Fruit fly (Drosophila melanogaster) whole organism, embryonic: Measurements from ENCODE around the gene Srg3.

Source experiments
- Abd-B ChIP-seq: fragments of 200-800 bp; sonication (Bioruptor generic); optimal IDR thresholded peaks from 2 replicates; lab custom pipeline; 2018; ENCODE audit warnings: missing biosample characterization, mild to moderate bottlenecking, missing genetic modification characterization, moderate library complexity
- B-H2 ChIP-seq: fragments of 200-800 bp; sonication (Bioruptor generic); optimal IDR thresholded peaks from 2 replicates; lab custom pipeline; 2018; ENCODE audit warnings: missing biosample characterization, mild to moderate bottlenecking, missing genetic modification characterization
- CG10209 ChIP-seq: fragments of 200-800 bp; sonication (Bioruptor generic); optimal IDR thresholded peaks from 3 replicates; lab custom pipeline; 2017; ENCODE audit warnings: missing biosample characterization, mild to moderate bottlenecking, missing genetic modification characterization, missing genetic modification reagents
- CG1602 ChIP-seq: fragments of 200-800 bp; sonication (Bioruptor generic); optimal IDR thresholded peaks from 3 replicates; lab custom pipeline; 2016; ENCODE audit warnings: missing biosample characterization, missing genetic modification characterization
- CG17186 ChIP-seq: fragments of 200-800 bp; sonication (Bioruptor generic); optimal IDR thresholded peaks from 3 replicates; lab custom pipeline; 2017; ENCODE audit warnings: missing biosample characterization, missing genetic modification reagents, missing genetic modification characterization
- CG17912 ChIP-seq: fragments of 200-800 bp; sonication (Bioruptor generic); optimal IDR thresholded peaks from 2 replicates; lab custom pipeline; 2018; ENCODE audit warnings: missing biosample characterization, mild to moderate bottlenecking, missing genetic modification characterization
- CG2678 ChIP-seq: fragments of 200-800 bp; sonication (Bioruptor generic); optimal IDR thresholded peaks from 3 replicates; lab custom pipeline; 2019; ENCODE audit warnings: missing biosample characterization, mild to moderate bottlenecking, missing genetic modification characterization, moderate library complexity
- CG31224 ChIP-seq: fragments of 200-800 bp; sonication (Bioruptor generic); IDR thresholded peaks from 2 replicates; pipeline ENCODE4 v1.3.6; 2022; ENCODE audit warnings: missing biosample characterization, missing genetic modification characterization
- CG3163 ChIP-seq: fragments of 200-800 bp; sonication (Bioruptor generic); optimal IDR thresholded peaks from 3 replicates; lab custom pipeline; 2016; ENCODE audit warnings: missing biosample characterization, missing genetic modification characterization
- CG34224 ChIP-seq: fragments of 200-800 bp; sonication (Bioruptor generic); IDR thresholded peaks from 3 replicates; pipeline ENCODE4 v1.3.6; 2022; ENCODE audit warnings: missing biosample characterization, missing genetic modification characterization; ENCODE audit not compliant: partially characterized antibody
- CG4617 ChIP-seq: fragments of 200-800 bp; sonication (Bioruptor generic); optimal IDR thresholded peaks from 3 replicates; lab custom pipeline; 2016; ENCODE audit warnings: missing biosample characterization, missing genetic modification characterization, borderline replicate concordance
- CG6272 ChIP-seq: fragments of 200-800 bp; sonication (Bioruptor generic); IDR thresholded peaks from 2 replicates; pipeline ENCODE4 v1.3.6; 2022; ENCODE audit warnings: missing biosample characterization, missing genetic modification characterization
- CG7357 ChIP-seq: fragments of 200-800 bp; sonication (Bioruptor generic); IDR thresholded peaks from 3 replicates; pipeline ENCODE4 v1.3.6; 2022; ENCODE audit warnings: missing biosample characterization, missing genetic modification characterization
- CG8765 ChIP-seq: fragments of 200-800 bp; sonication (Bioruptor generic); IDR thresholded peaks from 2 replicates; pipeline ENCODE4 v1.3.6; 2022; ENCODE audit warnings: missing biosample characterization, missing genetic modification characterization
- CG9876 ChIP-seq: fragments of 200-800 bp; sonication (Bioruptor generic); optimal IDR thresholded peaks from 2 replicates; lab custom pipeline; 2016; ENCODE audit warnings: missing biosample characterization, missing genetic modification characterization
- Chrac-16 ChIP-seq: fragments of 200-800 bp; sonication (Bioruptor generic); optimal IDR thresholded peaks from 3 replicates; lab custom pipeline; 2016; ENCODE audit warnings: missing biosample characterization, missing genetic modification characterization
- CkIIα-i1 ChIP-seq: fragments of 200-800 bp; sonication (Bioruptor generic); IDR thresholded peaks from 2 replicates; pipeline ENCODE4 v1.3.6; 2022; ENCODE audit warnings: missing biosample characterization, missing genetic modification characterization
- Dfd ChIP-seq, 2 experiments: fragments of >200 bp; optimal IDR thresholded peaks; 2 replicates each; lab custom pipeline; 2017; ENCODE audit warnings: missing biosample characterization in 2 of 2, missing genetic modification characterization in 2 of 2
- Doc2 ChIP-seq: fragments of 200-800 bp; sonication (Bioruptor generic); IDR thresholded peaks from 2 replicates; pipeline ENCODE4 v1.3.6; 2022; ENCODE audit warnings: missing biosample characterization, missing genetic modification characterization
- Ets97D ChIP-seq: fragments of 200-800 bp; sonication (Bioruptor generic); optimal IDR thresholded peaks from 3 replicates; lab custom pipeline; 2016; ENCODE audit warnings: missing biosample characterization, missing genetic modification characterization
- HLH3B ChIP-seq: fragments of 200-800 bp; sonication (Bioruptor generic); IDR thresholded peaks from 2 replicates; pipeline ENCODE4 v1.3.6; 2022; ENCODE audit warnings: missing biosample characterization, missing genetic modification characterization
- HLHmδ ChIP-seq: fragments of 200-800 bp; sonication (Bioruptor generic); optimal IDR thresholded peaks from 2 replicates; lab custom pipeline; 2018; ENCODE audit warnings: missing biosample characterization, mild to moderate bottlenecking, missing genetic modification characterization, moderate library complexity
- Hr3 ChIP-seq: fragments of 200-800 bp; sonication (Bioruptor generic); optimal IDR thresholded peaks from 3 replicates; lab custom pipeline; 2016; ENCODE audit warnings: missing biosample characterization, missing genetic modification characterization
- Hr78 ChIP-seq, 2 experiments: fragments of 200-800 bp in 1 of 2; fragments of >200 bp in 1 of 2; sonication (Bioruptor generic) in 1 of 2; optimal IDR thresholded peaks; 2 replicates each; lab custom pipeline; 2017 to 2019; ENCODE audit warnings: missing biosample characterization in 2 of 2, missing genetic modification characterization in 2 of 2, mild to moderate bottlenecking in 1 of 2, moderate library complexity in 1 of 2
- Hsf ChIP-seq: fragments of 200-800 bp; sonication (Bioruptor generic); optimal IDR thresholded peaks from 3 replicates; lab custom pipeline; 2016; ENCODE audit warnings: missing biosample characterization, missing genetic modification characterization
- MESR4 ChIP-seq: fragments of 200-800 bp; sonication (Bioruptor generic); optimal IDR thresholded peaks from 2 replicates; lab custom pipeline; 2018; ENCODE audit warnings: missing biosample characterization, mild to moderate bottlenecking, missing genetic modification characterization, moderate library complexity
- Mes4 ChIP-seq: fragments of 200-800 bp; sonication (Bioruptor generic); optimal IDR thresholded peaks from 2 replicates; lab custom pipeline; 2016; ENCODE audit warnings: missing biosample characterization, missing genetic modification characterization
- Oli ChIP-seq: fragments of 200-800 bp; sonication (Bioruptor generic); optimal IDR thresholded peaks from 2 replicates; lab custom pipeline; 2018; ENCODE audit warnings: missing biosample characterization, mild to moderate bottlenecking, missing genetic modification characterization, moderate library complexity
- PHDP ChIP-seq: fragments of 200-800 bp; sonication (Bioruptor generic); optimal IDR thresholded peaks from 3 replicates; lab custom pipeline; 2018; ENCODE audit warnings: missing biosample characterization, mild to moderate bottlenecking, missing genetic modification characterization, moderate library complexity
- Rfx ChIP-seq: fragments of 200-800 bp; sonication (Bioruptor generic); IDR thresholded peaks from 2 replicates; pipeline ENCODE4 v1.3.6; 2022; ENCODE audit warnings: missing biosample characterization, missing genetic modification characterization
- Sox102F ChIP-seq: fragments of 200-800 bp; sonication (Bioruptor generic); optimal IDR thresholded peaks from 2 replicates; lab custom pipeline; 2018; ENCODE audit warnings: missing biosample characterization, mild to moderate bottlenecking, missing genetic modification characterization, moderate library complexity
- Sry-δ ChIP-seq: fragments of 200-800 bp; sonication (Bioruptor generic); optimal IDR thresholded peaks from 2 replicates; lab custom pipeline; 2016; ENCODE audit warnings: missing biosample characterization, missing genetic modification characterization
- bab2 ChIP-seq: fragments of 200-800 bp; sonication (Bioruptor generic); optimal IDR thresholded peaks from 2 replicates; lab custom pipeline; 2016; ENCODE audit warnings: missing biosample characterization, missing genetic modification characterization
- fd102C ChIP-seq: fragments of 200-800 bp; sonication (Bioruptor generic); optimal IDR thresholded peaks from 2 replicates; lab custom pipeline; 2018; ENCODE audit warnings: missing biosample characterization, mild to moderate bottlenecking, missing genetic modification characterization, moderate library complexity
- fd3F ChIP-seq: fragments of 200-800 bp; sonication (Bioruptor generic); optimal IDR thresholded peaks from 2 replicates; lab custom pipeline; 2018; ENCODE audit warnings: missing biosample characterization, mild to moderate bottlenecking, missing genetic modification characterization, moderate library complexity
- gcm2 ChIP-seq: fragments of 200-800 bp; sonication (Bioruptor generic); optimal IDR thresholded peaks from 2 replicates; lab custom pipeline; 2016; ENCODE audit warnings: missing biosample characterization, missing genetic modification characterization
- gem ChIP-seq: fragments of 200-800 bp; sonication (Bioruptor generic); optimal IDR thresholded peaks from 2 replicates; lab custom pipeline; 2019; ENCODE audit warnings: missing biosample characterization, mild to moderate bottlenecking, missing genetic modification characterization, moderate library complexity
- grau ChIP-seq: fragments of 200-800 bp; optimal IDR thresholded peaks from 3 replicates; lab custom pipeline; 2019; ENCODE audit warnings: missing biosample characterization, mild to moderate bottlenecking, missing genetic modification characterization, moderate library complexity
- gt ChIP-seq: fragments of 200-800 bp; sonication (Bioruptor generic); IDR thresholded peaks from 2 replicates; pipeline ENCODE4 v1.3.6; 2022; ENCODE audit warnings: missing biosample characterization, missing genetic modification characterization
- jing ChIP-seq: fragments of 200-800 bp; sonication (Bioruptor generic); optimal IDR thresholded peaks from 2 replicates; lab custom pipeline; 2018; ENCODE audit warnings: missing biosample characterization, mild to moderate bottlenecking, missing genetic modification characterization
- org-1 ChIP-seq: fragments of 200-800 bp; sonication (Bioruptor generic); optimal IDR thresholded peaks from 2 replicates; lab custom pipeline; 2017; ENCODE audit warnings: missing biosample characterization, missing genetic modification characterization
- peb ChIP-seq: fragments of 200-800 bp; sonication (Bioruptor generic); IDR thresholded peaks from 2 replicates; pipeline ENCODE4 v1.3.6; 2022; ENCODE audit warnings: missing biosample characterization, missing genetic modification characterization
- pfk ChIP-seq: fragments of 200-800 bp; sonication (Bioruptor generic); optimal IDR thresholded peaks from 2 replicates; lab custom pipeline; 2018; ENCODE audit warnings: missing biosample characterization, mild to moderate bottlenecking, missing genetic modification characterization, moderate library complexity
- slbo ChIP-seq: fragments of 200-800 bp; sonication (Bioruptor generic); IDR thresholded peaks from 2 replicates; pipeline ENCODE4 v1.3.6; 2022; ENCODE audit warnings: missing biosample characterization, missing genetic modification characterization
- sr ChIP-seq: fragments of 200-800 bp; sonication (Bioruptor generic); IDR thresholded peaks from 3 replicates; pipeline ENCODE4 v1.3.6; 2022; ENCODE audit warnings: missing biosample characterization, missing genetic modification characterization
- stc ChIP-seq: fragments of 200-800 bp; sonication (Bioruptor generic); IDR thresholded peaks from 2 replicates; pipeline ENCODE4 v1.3.6; 2022; ENCODE audit warnings: missing biosample characterization, missing genetic modification characterization
- tx ChIP-seq: fragments of 200-800 bp; sonication (Bioruptor generic); optimal IDR thresholded peaks from 2 replicates; lab custom pipeline; 2016; ENCODE audit warnings: missing biosample characterization, missing genetic modification characterization
- unc-4 ChIP-seq: fragments of 200-800 bp; sonication (Bioruptor generic); IDR thresholded peaks from 2 replicates; pipeline ENCODE4 v1.3.6; 2022; ENCODE audit warnings: missing biosample characterization, missing genetic modification characterization; ENCODE audit not compliant: partially characterized antibody
- zfh2 ChIP-seq: fragments of 200-800 bp; sonication (Bioruptor generic); optimal IDR thresholded peaks from 2 replicates; lab custom pipeline; 2016; ENCODE audit warnings: missing biosample characterization, missing genetic modification characterization

The Srg3 gene

DNA sequence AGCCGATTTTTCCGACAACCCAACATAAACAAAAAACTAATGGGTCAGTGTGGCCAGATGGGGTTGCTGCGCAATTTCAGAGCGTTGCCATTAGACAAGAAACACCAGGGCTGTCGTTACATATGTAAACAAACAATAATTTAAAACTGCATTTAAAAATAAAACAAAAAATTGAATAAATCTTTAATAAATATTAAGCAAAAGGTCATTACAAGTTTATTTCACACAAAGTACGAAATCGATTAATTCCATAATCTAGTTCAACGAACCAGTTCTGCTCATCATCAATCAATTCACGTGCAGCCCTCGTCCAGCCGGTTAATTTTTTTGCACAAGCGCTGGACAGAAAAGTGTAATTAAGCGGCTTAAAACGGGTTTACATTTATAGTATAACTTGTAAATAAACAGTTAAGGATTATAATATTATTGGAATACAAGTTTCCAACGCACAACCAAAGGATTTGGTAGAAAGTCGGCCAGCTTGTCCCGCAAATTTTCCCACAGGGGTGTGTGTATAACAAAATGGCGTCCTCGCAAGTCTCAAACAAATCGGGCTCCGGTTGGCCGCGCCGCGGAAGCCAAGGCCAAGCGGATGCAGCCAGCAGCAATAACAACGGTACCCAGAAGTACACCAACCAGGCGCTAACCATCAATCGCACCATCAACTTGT lies 32.1 kb upstream of the Srg3 start, which contains the start of the genes CG4022 and Cpsf5 (continued):
- peak; percentile 87 for TF ChIP-seq fd3F (GFP tag; lab: Kevin White, UChicago)
- TF ChIP-seq gem (tag; lab: Kevin White, UChicago), result peak; percentile 93
- TF ChIP-seq stc (GFP tag; lab: Robert Waterston, UW), result peak; percentile 78
- peak; percentile 86 for TF ChIP-seq grau (tag; lab: Kevin White, UChicago)
- TF ChIP-seq B-H2, result peak; percentile 89
- TF ChIP-seq Sox102F, result peak; percentile 82
- peak; percentile 90 for TF ChIP-seq slbo (GFP tag; lab: Robert Waterston, UW)
- TF ChIP-seq CG8765 (GFP tag; lab: Robert Waterston, UW), result peak; percentile 66; the same call in 1 of the 2 replicates
- TF ChIP-seq gt (GFP tag; lab: Robert Waterston, UW), result peak; percentile 40; the same call in 1 of the 2 replicates
- TF ChIP-seq Sry-δ (GFP tag; lab: Kevin White, UChicago), result peak; percentile 42
- no peak for TF ChIP-seq Dfd (GFP tag; optimal IDR thresholded peaks at IDR 0.05; lab: Kevin White, UChicago)
- TF ChIP-seq CG2678 (tag; lab: Kevin White, UChicago), result peak; percentile 85
- TF ChIP-seq CG10209, result peak; percentile 80
- peak; percentile 66 for TF ChIP-seq CG6272
- peak; percentile 50 for TF ChIP-seq MESR4 (GFP tag; lab: Kevin White, UChicago)
- TF ChIP-seq gcm2 (GFP tag; lab: Kevin White, UChicago), result peak; percentile 53
- peak; percentile 72 for TF ChIP-seq bab2
- no peak for TF ChIP-seq CG34224
- peak; percentile 45 for TF ChIP-seq org-1 (GFP tag; lab: Kevin White, UChicago)
- no peak for TF ChIP-seq pfk
- TF ChIP-seq Ets97D (GFP tag; lab: Kevin White, UChicago), result peak; percentile 63
- peak; percentile 32 for TF ChIP-seq Mes4 (GFP tag; lab: Kevin White, UChicago)
- TF ChIP-seq sr (GFP tag; lab: Robert Waterston, UW), result 0 out of 3 replicates have a peak, but pooled peaks have one; percentile 17
- TF ChIP-seq Doc2 (GFP tag; lab: Robert Waterston, UW), result no peak
- TF ChIP-seq tx (GFP tag; lab: Kevin White, UChicago), result peak; percentile 40
- TF ChIP-seq Hr3 (GFP tag; lab: Kevin White, UChicago), result peak; percentile 75
- TF ChIP-seq CG31224 (GFP tag; lab: Robert Waterston, UW), result peak; percentile 57
- peak; percentile 56 for TF ChIP-seq CG17912 (GFP tag; lab: Kevin White, UChicago)
- peak; percentile 85 for TF ChIP-seq CG4617 (GFP tag; lab: Kevin White, UChicago)
- TF ChIP-seq unc-4, result 0 out of 2 replicates have a peak, but pooled peaks have one; percentile 16
- TF ChIP-seq CG1602 (GFP tag; lab: Kevin White, UChicago), result peak; percentile 73
- TF ChIP-seq PHDP (tag; lab: Kevin White, UChicago), result peak; percentile 87
- TF ChIP-seq jing (GFP tag; lab: Kevin White, UChicago), result peak; percentile 12
- no peak for TF ChIP-seq CkIIα-i1 (GFP tag; lab: Robert Waterston, UW)
- TF ChIP-seq peb (GFP tag; lab: Robert Waterston, UW), result peak; percentile 73
- TF ChIP-seq HLH3B (GFP tag; lab: Robert Waterston, UW), result peak; percentile 84
- TF ChIP-seq Abd-B (GFP tag; lab: Kevin White, UChicago), result peak; percentile 86
- no peak for TF ChIP-seq fd102C (GFP tag; lab: Kevin White, UChicago)
- no peak for TF ChIP-seq CG9876 (GFP tag; lab: Kevin White, UChicago)
- TF ChIP-seq Hr78 (GFP tag; optimal IDR thresholded peaks at IDR 0.05; lab: Kevin White, UChicago), result no peak
- TF ChIP-seq HLHmδ (GFP tag; lab: Kevin White, UChicago), result no peak
- peak; percentile 18 for TF ChIP-seq CG3163 (GFP tag; lab: Kevin White, UChicago)
- peak; percentile 72 for TF ChIP-seq zfh2 (GFP tag; lab: Kevin White, UChicago)
- TF ChIP-seq Rfx (GFP tag; lab: Robert Waterston, UW), result peak; percentile 88
- peak; percentile 85 for TF ChIP-seq Hsf
- peak; percentile 85 for TF ChIP-seq Chrac-16 (GFP tag; lab: Kevin White, UChicago)
- 0 out of 3 replicates have a peak, but pooled peaks have one; percentile 55 for TF ChIP-seq CG7357 (GFP tag; lab: Robert Waterston, UW)
- TF ChIP-seq CG17186 (GFP tag; lab: Kevin White, UChicago), result peak; percentile 90
- TF ChIP-seq Oli (tag; lab: Kevin White, UChicago), result peak; percentile 69
